Fruit fly (Drosophila melanogaster) whole organism, prepupa: ENCODE measurements around the gene Ppt1.

Source experiments
- Blimp-1 ChIP-seq: fragments of 200-800 bp; sonication (Bioruptor generic); optimal IDR thresholded peaks from 3 replicates; lab custom pipeline; 2017; ENCODE audit warnings: missing biosample characterization, missing genetic modification characterization, mild to moderate bottlenecking, moderate library complexity, missing genetic modification reagents
- CG11294 ChIP-seq: fragments of 200-800 bp; sonication (Bioruptor generic); IDR thresholded peaks from 2 replicates; pipeline ENCODE4 v1.3.6; 2022; ENCODE audit warnings: missing biosample characterization, missing genetic modification characterization
- CG11762 ChIP-seq: fragments of 200-800 bp; sonication (Bioruptor generic); optimal IDR thresholded peaks from 3 replicates; lab custom pipeline; 2016; ENCODE audit warnings: missing biosample characterization, missing genetic modification characterization; ENCODE audit not compliant: insufficient read depth
- CG11902 ChIP-seq: fragments of 200-800 bp; sonication (Bioruptor generic); optimal IDR thresholded peaks from 3 replicates; lab custom pipeline; 2016; ENCODE audit warnings: missing biosample characterization, missing genetic modification characterization
- CG15336 ChIP-seq: fragments of 200-800 bp; sonication (Bioruptor generic); IDR thresholded peaks from 2 replicates; pipeline ENCODE4 v1.3.6; 2022; ENCODE audit warnings: missing biosample characterization, missing genetic modification characterization
- CG1621 ChIP-seq: fragments of 200-800 bp; sonication (Bioruptor generic); optimal IDR thresholded peaks from 3 replicates; lab custom pipeline; 2018; ENCODE audit warnings: missing biosample characterization, mild to moderate bottlenecking, missing genetic modification characterization
- CG16779 ChIP-seq: fragments of 200-800 bp; sonication (Bioruptor generic); optimal IDR thresholded peaks from 3 replicates; lab custom pipeline; 2017; ENCODE audit warnings: missing biosample characterization, mild to moderate bottlenecking, missing genetic modification characterization
- CG3032 ChIP-seq: fragments of 200-800 bp; optimal IDR thresholded peaks from 2 replicates; lab custom pipeline; 2019; ENCODE audit warnings: missing biosample characterization, mild to moderate bottlenecking, missing genetic modification characterization, moderate library complexity
- CG31627 ChIP-seq: fragments of 200-800 bp; sonication (Bioruptor generic); optimal IDR thresholded peaks from 3 replicates; lab custom pipeline; 2016; ENCODE audit warnings: missing biosample characterization, missing genetic modification characterization
- CG32006 ChIP-seq: fragments of 200-800 bp; sonication (Bioruptor generic); optimal IDR thresholded peaks from 3 replicates; lab custom pipeline; 2017; ENCODE audit warnings: missing biosample characterization, mild to moderate bottlenecking, missing genetic modification characterization
- CG3919 ChIP-seq: fragments of 200-800 bp; sonication (Bioruptor generic); optimal IDR thresholded peaks from 3 replicates; lab custom pipeline; 2016; ENCODE audit warnings: missing biosample characterization, missing genetic modification characterization
- CG4318 ChIP-seq: fragments of 200-800 bp; sonication (Bioruptor generic); optimal IDR thresholded peaks from 3 replicates; lab custom pipeline; 2017; ENCODE audit warnings: missing biosample characterization, mild to moderate bottlenecking, missing genetic modification characterization
- CG6163 ChIP-seq: fragments of 200-800 bp; sonication (Bioruptor generic); IDR thresholded peaks from 3 replicates; pipeline ENCODE4 v1.3.6; 2022; ENCODE audit warnings: missing biosample characterization, missing genetic modification characterization
- CG6276 ChIP-seq: fragments of 200-800 bp; sonication (Bioruptor generic); optimal IDR thresholded peaks from 2 replicates; lab custom pipeline; 2017; ENCODE audit warnings: missing biosample characterization, mild to moderate bottlenecking, missing genetic modification characterization
- CG6792 ChIP-seq: fragments of 200-800 bp; sonication (Bioruptor generic); optimal IDR thresholded peaks from 3 replicates; lab custom pipeline; 2016; ENCODE audit warnings: missing biosample characterization, missing genetic modification characterization
- CG6808 ChIP-seq: fragments of 200-800 bp; sonication (Bioruptor generic); optimal IDR thresholded peaks from 3 replicates; lab custom pipeline; 2017; ENCODE audit warnings: missing biosample characterization, missing genetic modification characterization, mild to moderate bottlenecking, moderate library complexity, missing genetic modification reagents
- CG6854 ChIP-seq: fragments of 200-800 bp; sonication (Bioruptor generic); optimal IDR thresholded peaks from 2 replicates; lab custom pipeline; 2017; ENCODE audit warnings: missing biosample characterization, mild to moderate bottlenecking, missing genetic modification characterization
- CG7368 ChIP-seq: fragments of 200-800 bp; sonication (Bioruptor generic); optimal IDR thresholded peaks from 3 replicates; lab custom pipeline; 2016; ENCODE audit warnings: missing biosample characterization, missing genetic modification characterization
- CG8119 ChIP-seq: fragments of 200-800 bp; sonication (Bioruptor generic); IDR thresholded peaks from 3 replicates; pipeline ENCODE4 v1.3.6; 2022; ENCODE audit warnings: missing biosample characterization, missing genetic modification characterization
- Eip75B ChIP-seq: fragments of 200-800 bp; sonication (Bioruptor generic); optimal IDR thresholded peaks from 3 replicates; lab custom pipeline; 2016; ENCODE audit warnings: missing biosample characterization, missing genetic modification characterization
- Eip78C ChIP-seq: fragments of 200-800 bp; sonication (Bioruptor generic); peaks from one replicate; lab custom pipeline; 2016; ENCODE audit warnings: missing biosample characterization, missing genetic modification characterization
- Eip93F ChIP-seq: fragments of 200-800 bp; sonication (Bioruptor generic); optimal IDR thresholded peaks from 2 replicates; lab custom pipeline; 2016; ENCODE audit warnings: missing biosample characterization, mild to moderate bottlenecking, missing genetic modification characterization
- Ets21C ChIP-seq: fragments of 200-800 bp; sonication (Bioruptor generic); optimal IDR thresholded peaks from 3 replicates; lab custom pipeline; 2016; ENCODE audit warnings: missing biosample characterization, missing genetic modification characterization
- Ets96B ChIP-seq: fragments of 200-800 bp; optimal IDR thresholded peaks from 2 replicates; lab custom pipeline; 2019; ENCODE audit warnings: missing biosample characterization, mild to moderate bottlenecking, missing genetic modification characterization, moderate library complexity
- Gug ChIP-seq: fragments of 200-800 bp; sonication (Bioruptor generic); IDR thresholded peaks from 2 replicates; pipeline ENCODE4 v1.3.6; 2022; ENCODE audit warnings: missing biosample characterization, missing genetic modification characterization
- Hr39 ChIP-seq: fragments of 200-800 bp; sonication (Bioruptor generic); optimal IDR thresholded peaks from 2 replicates; lab custom pipeline; 2016; ENCODE audit warnings: missing biosample characterization, missing genetic modification characterization
- Hr4 ChIP-seq: fragments of 200-800 bp; sonication (Bioruptor generic); optimal IDR thresholded peaks from 3 replicates; lab custom pipeline; 2016; ENCODE audit warnings: missing biosample characterization, missing genetic modification characterization
- Met ChIP-seq: fragments of 200-800 bp; sonication (Bioruptor generic); optimal IDR thresholded peaks from 3 replicates; lab custom pipeline; 2016; ENCODE audit warnings: missing biosample characterization, missing genetic modification characterization
- OdsH ChIP-seq: fragments of 200-800 bp; sonication (Bioruptor generic); optimal IDR thresholded peaks from 3 replicates; lab custom pipeline; 2016; ENCODE audit warnings: missing biosample characterization, missing genetic modification characterization
- Smox ChIP-seq: fragments of 200-800 bp; sonication (Bioruptor generic); optimal IDR thresholded peaks from 3 replicates; lab custom pipeline; 2016; ENCODE audit warnings: missing biosample characterization, missing genetic modification characterization
- Sox102F ChIP-seq: fragments of 200-800 bp; sonication (Bioruptor generic); optimal IDR thresholded peaks from 2 replicates; lab custom pipeline; 2016; ENCODE audit warnings: missing biosample characterization, mild to moderate bottlenecking, missing genetic modification characterization
- Sox14 ChIP-seq: fragments of 200-800 bp; sonication (Bioruptor generic); optimal IDR thresholded peaks from 3 replicates; lab custom pipeline; 2016; ENCODE audit warnings: missing biosample characterization, missing genetic modification characterization
- achi ChIP-seq: fragments of 200-800 bp; sonication (Bioruptor generic); optimal IDR thresholded peaks from 3 replicates; lab custom pipeline; 2016; ENCODE audit warnings: missing biosample characterization, missing genetic modification characterization
- acj6 ChIP-seq: fragments of 200-800 bp; sonication (Bioruptor generic); optimal IDR thresholded peaks from 3 replicates; lab custom pipeline; 2016; ENCODE audit warnings: missing biosample characterization, missing genetic modification characterization
- cyc ChIP-seq: fragments of 200-800 bp; sonication (Bioruptor generic); optimal IDR thresholded peaks from 3 replicates; lab custom pipeline; 2016; ENCODE audit warnings: missing biosample characterization, missing genetic modification characterization
- dac ChIP-seq: fragments of 200-800 bp; sonication (Bioruptor generic); optimal IDR thresholded peaks from 2 replicates; lab custom pipeline; 2017; ENCODE audit warnings: missing biosample characterization, mild to moderate bottlenecking, missing genetic modification characterization
- dsx ChIP-seq: fragments of 200-800 bp; optimal IDR thresholded peaks from 3 replicates; lab custom pipeline; 2019; ENCODE audit warnings: missing biosample characterization, mild to moderate bottlenecking, missing genetic modification characterization, moderate library complexity; ENCODE audit not compliant: poor library complexity, severe bottlenecking
- eg ChIP-seq: fragments of 200-800 bp; sonication (Bioruptor generic); IDR thresholded peaks from 3 replicates; pipeline ENCODE4 v1.3.6; 2022; ENCODE audit warnings: missing biosample characterization, missing genetic modification characterization
- esn ChIP-seq: fragments of 200-800 bp; sonication (Bioruptor generic); optimal IDR thresholded peaks from 2 replicates; lab custom pipeline; 2016; ENCODE audit warnings: missing biosample characterization, mild to moderate bottlenecking, missing genetic modification characterization, moderate library complexity
- fd59A ChIP-seq: fragments of 200-800 bp; sonication (Bioruptor generic); optimal IDR thresholded peaks from 2 replicates; lab custom pipeline; 2017; ENCODE audit warnings: missing biosample characterization, mild to moderate bottlenecking, missing genetic modification characterization, missing genetic modification reagents
- fkh ChIP-seq: fragments of 200-800 bp; sonication (Bioruptor generic); optimal IDR thresholded peaks from 3 replicates; lab custom pipeline; 2017; ENCODE audit warnings: missing biosample characterization, mild to moderate bottlenecking, missing genetic modification characterization, moderate library complexity
- lz ChIP-seq: fragments of 200-800 bp; sonication (Bioruptor generic); optimal IDR thresholded peaks from 3 replicates; lab custom pipeline; 2016; ENCODE audit warnings: missing biosample characterization, missing genetic modification characterization
- net ChIP-seq: fragments of 200-800 bp; sonication (Bioruptor generic); optimal IDR thresholded peaks from 3 replicates; lab custom pipeline; 2016; ENCODE audit warnings: missing biosample characterization, missing genetic modification characterization
- pdm3 ChIP-seq: fragments of 200-800 bp; sonication (Bioruptor generic); optimal IDR thresholded peaks from 3 replicates; lab custom pipeline; 2016; ENCODE audit warnings: missing biosample characterization, missing genetic modification characterization
- spab ChIP-seq: fragments of 200-800 bp; sonication (Bioruptor generic); optimal IDR thresholded peaks from 2 replicates; lab custom pipeline; 2017; ENCODE audit warnings: missing biosample characterization, mild to moderate bottlenecking, missing genetic modification characterization, missing genetic modification reagents
- ss ChIP-seq, 2 experiments: fragments of 200-800 bp; sonication (Bioruptor generic); optimal IDR thresholded peaks; 2 replicates in 1 of 2; 3 replicates in 1 of 2; lab custom pipeline; 2017 to 2018; ENCODE audit warnings: mild to moderate bottlenecking in 2 of 2, missing biosample characterization in 2 of 2, missing genetic modification characterization in 2 of 2, moderate library complexity in 1 of 2
- svp ChIP-seq: fragments of 200-800 bp; sonication (Bioruptor generic); peaks from one replicate; lab custom pipeline; 2016; ENCODE audit warnings: missing biosample characterization, missing genetic modification characterization
- topi ChIP-seq: fragments of 200-800 bp; sonication (Bioruptor generic); optimal IDR thresholded peaks from 3 replicates; lab custom pipeline; 2016; ENCODE audit warnings: missing biosample characterization, missing genetic modification characterization
- vri ChIP-seq: fragments of 200-800 bp; sonication (Bioruptor generic); optimal IDR thresholded peaks from 3 replicates; lab custom pipeline; 2016; ENCODE audit warnings: missing biosample characterization, mild to moderate bottlenecking, missing genetic modification characterization

Gene Ppt1

DNA sequence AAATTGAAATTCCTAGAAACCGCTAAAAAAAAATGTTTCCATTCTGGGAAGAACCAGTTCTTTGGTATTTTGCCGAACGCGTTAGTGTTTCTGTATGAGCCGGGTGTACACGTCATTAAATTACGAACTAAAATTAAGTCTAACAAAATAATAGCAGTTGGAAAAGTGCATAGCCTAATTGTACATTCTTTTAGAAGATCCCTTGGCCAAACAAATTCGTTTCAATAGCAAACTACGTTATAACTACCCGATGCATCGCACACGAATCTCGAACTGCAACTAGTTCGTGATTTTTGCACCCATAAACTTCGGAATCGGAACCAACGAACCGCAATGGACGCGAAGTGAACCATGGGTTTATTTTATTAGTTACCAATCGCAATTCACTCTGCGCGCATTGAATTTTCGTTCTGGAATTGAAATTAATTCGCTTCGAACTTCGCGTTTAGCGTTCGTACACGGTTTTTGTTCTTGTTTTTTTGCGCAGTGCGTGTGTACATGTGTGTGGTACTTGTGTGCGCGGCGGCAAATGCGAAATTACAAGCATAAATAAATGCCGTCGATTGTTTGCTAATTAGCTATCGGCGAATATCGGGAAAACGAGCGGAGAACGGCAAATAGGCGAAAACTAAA, 8.7 kb downstream of the Ppt1 start, which contains the start of gene CAH3 (continued):
- TF ChIP-seq fd59A = peak; percentile 94
- TF ChIP-seq topi (GFP tag; lab: Kevin White, UChicago) = peak; percentile 96
- peak; percentile 95 for TF ChIP-seq dac (GFP tag; lab: Kevin White, UChicago)
- TF ChIP-seq CG6808 (GFP tag; lab: Kevin White, UChicago) = peak; percentile 93
- peak; percentile 83 for TF ChIP-seq Blimp-1 (GFP tag; lab: Kevin White, UChicago)
- peak; percentile 96 for TF ChIP-seq esn (GFP tag; lab: Kevin White, UChicago)
- TF ChIP-seq CG3919 = peak; percentile 95
- peak; percentile 95 for TF ChIP-seq CG1621 (tag; lab: Kevin White, UChicago)

dm6 chrX:8677434-8677833, 12.6 kb downstream of the Ppt1 start:
- TF ChIP-seq Sox102F (peak; percentile 14), CG6854 (GFP tag; lab: Kevin White, UChicago) (no peak), topi (GFP tag; lab: Kevin White, UChicago) (peak; percentile 53), spab (GFP tag; lab: Kevin White, UChicago) (no peak), net (no peak), CG8119 (GFP tag; lab: Robert Waterston, UW) (peak; percentile 12; the same call in 2 of the 3 replicates), Eip75B (GFP tag; lab: Kevin White, UChicago) (peak; percentile 89), pdm3 (peak; percentile 40), vri (peak; percentile 9), cyc (GFP tag; lab: Kevin White, UChicago) (peak; percentile 35), Smox (GFP tag; lab: Kevin White, UChicago) (peak; percentile 45), CG6163 (GFP tag; lab: Robert Waterston, UW) (peak; percentile 89), Ets21C (no peak), Met (GFP tag; lab: Kevin White, UChicago) (peak; percentile 69), CG11762 (GFP tag; lab: Kevin White, UChicago) (peak; percentile 2), OdsH (peak; percentile 47), Eip93F (GFP tag; lab: Kevin White, UChicago) (peak; percentile 76), CG16779 (peak; percentile 61), acj6 (peak; percentile 27), CG31627 (peak; percentile 50), CG3032 (tag; lab: Kevin White, UChicago) (peak; percentile 77), CG6808 (GFP tag; lab: Kevin White, UChicago) (no peak), svp (GFP tag; lab: Kevin White, UChicago) (peak; percentile 96), CG6276 (GFP tag; lab: Kevin White, UChicago) (no peak), eg (GFP tag; lab: Robert Waterston, UW) (peak; percentile 96), Eip78C (peak; percentile 98), CG15336 (GFP tag; lab: Robert Waterston, UW) (peak; percentile 52), Ets96B (tag; lab: Kevin White, UChicago) (peak; percentile 2), CG11902 (GFP tag; lab: Kevin White, UChicago) (no peak), achi (peak; percentile 21), Sox14 (GFP tag; lab: Kevin White, UChicago) (peak; percentile 28), CG11294 (no peak; the same call in 1 of the 2 replicates), CG32006 (GFP tag; lab: Kevin White, UChicago) (peak; percentile 64), Hr39 (GFP tag; lab: Kevin White, UChicago) (peak; percentile 57), CG4318 (GFP tag; lab: Kevin White, UChicago) (peak; percentile 33), ss (GFP tag; optimal IDR thresholded peaks at IDR 0.05; lab: Kevin White, UChicago) (peak; percentile 7 to 62), CG6792 (peak; percentile 14), lz (GFP tag; lab: Kevin White, UChicago) (peak; percentile 62), Hr4 (GFP tag; lab: Kevin White, UChicago) (peak; percentile 93), fkh (GFP tag; lab: Kevin White, UChicago) (peak; percentile 14), dac (GFP tag; lab: Kevin White, UChicago) (no peak), dsx (peak; percentile 82), Gug (peak; percentile 49), CG7368 (GFP tag; lab: Kevin White, UChicago) (peak; percentile 45)
